Fruit fly (Drosophila melanogaster): ENCODE results near the gene CG32040.

Gene CG32040

DNA sequence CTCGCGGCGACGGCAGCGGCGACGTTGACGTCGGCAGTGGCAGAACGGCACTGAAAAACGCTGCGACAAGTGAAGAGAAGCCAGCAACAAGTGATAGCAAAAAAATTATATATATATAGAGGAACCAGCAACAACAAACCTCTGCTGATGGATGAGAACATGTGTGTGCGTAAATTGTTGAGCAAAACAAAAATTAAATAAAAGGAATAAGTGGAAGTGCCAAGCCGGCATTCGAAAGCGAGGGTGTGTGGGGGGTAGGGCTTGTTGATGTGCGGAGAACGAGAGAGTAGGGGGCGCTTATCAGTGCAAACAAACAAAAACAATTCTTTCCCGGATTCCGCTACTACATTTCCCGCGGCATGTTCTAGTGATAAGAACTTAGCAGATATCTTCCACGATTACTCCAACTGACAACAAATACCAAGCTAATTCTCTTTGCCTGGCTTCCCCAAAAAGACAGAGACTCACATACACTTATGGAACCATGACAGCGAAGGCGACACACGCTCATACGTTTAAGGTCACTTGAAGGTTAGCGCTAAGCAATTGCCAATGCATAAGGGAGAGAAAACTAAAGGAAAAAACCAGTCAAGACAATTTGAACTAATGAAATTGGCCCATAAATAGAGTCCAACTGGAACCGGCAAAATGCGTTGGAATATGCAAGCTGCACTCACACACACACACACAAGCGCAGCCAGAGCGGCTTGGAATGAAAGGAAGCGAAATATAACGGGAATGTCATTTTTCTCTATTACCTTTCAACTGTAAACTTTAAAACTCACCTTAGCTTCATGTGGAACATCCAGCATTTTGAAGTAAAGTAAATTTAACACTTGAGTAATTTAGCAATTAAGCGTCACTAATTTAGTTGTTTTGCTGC is 4.2 kb downstream of the CG32040 start:
- TF ChIP-seq tj (GFP tag; optimal IDR thresholded peaks at IDR 0.05), result peak; percentile 76
- no peak for TF ChIP-seq CG11617 (GFP tag; optimal IDR thresholded peaks at IDR 0.05)
- TF ChIP-seq CG12768 (GFP tag; optimal IDR thresholded peaks at IDR 0.05), result no peak
- TF ChIP-seq CG1620 (GFP tag; optimal IDR thresholded peaks at IDR 0.05), result no peak
- TF ChIP-seq ovo (GFP tag; optimal IDR thresholded peaks at IDR 0.05), result peak; percentile 92
- no peak for TF ChIP-seq Hr96 (GFP tag; optimal IDR thresholded peaks at IDR 0.05)
- peak; percentile 65 for TF ChIP-seq pad (GFP tag; optimal IDR thresholded peaks at IDR 0.05)
- TF ChIP-seq cnc (optimal IDR thresholded peaks at IDR 0.05), result no peak
- TF ChIP-seq Crg-1 (GFP tag; optimal IDR thresholded peaks at IDR 0.05), result no peak
- no peak for TF ChIP-seq CG5204 (GFP tag; optimal IDR thresholded peaks at IDR 0.05)
- TF ChIP-seq cic (GFP tag; optimal IDR thresholded peaks at IDR 0.05), result peak; percentile 99
- no peak for TF ChIP-seq bab1 (GFP tag; optimal IDR thresholded peaks at IDR 0.05)
- TF ChIP-seq Mnt (GFP tag; optimal IDR thresholded peaks at IDR 0.05), result peak; percentile 76

DNA sequence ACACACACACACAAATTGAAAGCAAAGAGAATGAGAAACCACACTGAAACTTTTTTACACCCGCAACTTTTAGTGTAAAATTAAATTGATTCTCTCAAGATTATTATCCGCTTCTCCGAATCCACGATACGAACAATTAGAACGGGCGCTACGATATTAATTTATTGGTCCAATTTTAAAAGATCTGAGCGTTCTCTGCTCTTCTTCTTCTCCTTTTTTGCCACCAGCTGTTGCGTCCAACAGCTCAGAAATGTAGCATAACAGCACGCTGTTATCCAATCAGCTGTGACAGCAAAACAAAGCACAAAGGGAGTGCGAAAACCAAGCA is 4.8 kb downstream of the CG32040 start, which contains the start of the genes UGP and Svip:
UGP (minus strand) TSS at position 223 of the 328 bp plus-strand sequence.
Svip (plus strand) TSS at position 287 of the 328 bp plus-strand sequence.
- no peak for TF ChIP-seq ovo (GFP tag; optimal IDR thresholded peaks at IDR 0.05)
- TF ChIP-seq Crg-1 (GFP tag; optimal IDR thresholded peaks at IDR 0.05), result no peak
- no peak for TF ChIP-seq CG33017 (tag; optimal IDR thresholded peaks at IDR 0.05)
- no peak for TF ChIP-seq pad (GFP tag; optimal IDR thresholded peaks at IDR 0.05)
- TF ChIP-seq CG5204 (GFP tag; optimal IDR thresholded peaks at IDR 0.05), result no peak
- no peak for TF ChIP-seq cnc (optimal IDR thresholded peaks at IDR 0.05)
- no peak for TF ChIP-seq Hr96 (GFP tag; optimal IDR thresholded peaks at IDR 0.05)
- peak; percentile 14 for TF ChIP-seq CG7045 (GFP tag; optimal IDR thresholded peaks at IDR 0.05)
- TF ChIP-seq Mnt (GFP tag; optimal IDR thresholded peaks at IDR 0.05), result peak; percentile 49
- peak; percentile 30 for TF ChIP-seq tj (GFP tag; optimal IDR thresholded peaks at IDR 0.05)
- TF ChIP-seq Clk (GFP tag; optimal IDR thresholded peaks at IDR 0.05), result no peak
- peak; percentile 63 for TF ChIP-seq CG14711 (tag; optimal IDR thresholded peaks at IDR 0.05)
- peak; percentile 65 for TF ChIP-seq bab1 (GFP tag; optimal IDR thresholded peaks at IDR 0.05)
- no peak for TF ChIP-seq CG1620 (GFP tag; optimal IDR thresholded peaks at IDR 0.05)
- no peak for TF ChIP-seq CG12768 (GFP tag; optimal IDR thresholded peaks at IDR 0.05)
- TF ChIP-seq kay (GFP tag; ENCODE audit: borderline replicate concordance), result peak; percentile 76
- peak; percentile 26 for TF ChIP-seq CG11617 (GFP tag; optimal IDR thresholded peaks at IDR 0.05)
- TF ChIP-seq toe (GFP tag; optimal IDR thresholded peaks at IDR 0.05), result no peak
- TF ChIP-seq cic (GFP tag; optimal IDR thresholded peaks at IDR 0.05), result no peak
- peak; percentile 38 for TF ChIP-seq CG7101 (tag; optimal IDR thresholded peaks at IDR 0.05)

DNA sequence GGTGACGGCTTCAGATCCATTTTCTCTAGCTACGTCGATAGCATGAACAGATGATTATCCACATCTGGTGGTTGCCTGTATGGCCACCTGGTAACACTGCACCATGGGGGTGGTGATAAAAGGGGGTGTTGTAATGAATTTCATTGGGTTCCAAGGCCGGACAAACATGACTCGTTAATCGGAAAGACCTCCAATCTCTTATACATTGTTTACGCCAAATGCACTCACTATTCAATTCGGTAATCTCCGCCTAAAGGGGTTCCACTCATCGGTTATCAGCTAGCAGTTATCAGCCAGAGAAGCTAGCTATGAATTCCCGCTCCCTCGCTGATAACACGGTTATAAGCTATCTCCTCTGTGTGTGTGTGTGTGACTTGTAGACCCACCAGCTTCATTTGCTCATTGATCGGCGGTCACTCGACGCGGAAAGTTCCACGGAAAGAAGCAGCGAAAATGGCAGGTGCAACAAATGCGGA is 6.4 kb downstream of the CG32040 start, which contains the start of gene Pdxk:
Pdxk (plus strand) TSS at position 100 of the 476 bp plus-strand sequence.
- peak; percentile 1 for TF ChIP-seq CG7045 (GFP tag; optimal IDR thresholded peaks at IDR 0.05)
- TF ChIP-seq cnc (optimal IDR thresholded peaks at IDR 0.05), result peak in 1 of 2 experiments; percentile 3
- no peak for TF ChIP-seq kay (GFP tag; ENCODE audit: borderline replicate concordance)
- TF ChIP-seq Clk (GFP tag; optimal IDR thresholded peaks at IDR 0.05), result no peak
- TF ChIP-seq Hr96 (GFP tag; optimal IDR thresholded peaks at IDR 0.05), result no peak
- TF ChIP-seq CG1620 (GFP tag; optimal IDR thresholded peaks at IDR 0.05), result no peak
- TF ChIP-seq CG14711 (tag; optimal IDR thresholded peaks at IDR 0.05), result peak; percentile 23
- peak; percentile 35 for TF ChIP-seq tj (GFP tag; optimal IDR thresholded peaks at IDR 0.05)
- TF ChIP-seq toe (GFP tag; optimal IDR thresholded peaks at IDR 0.05), result peak; percentile 46
- peak; percentile 69 for TF ChIP-seq CG33017 (tag; optimal IDR thresholded peaks at IDR 0.05)
- peak; percentile 50 for TF ChIP-seq pad (GFP tag; optimal IDR thresholded peaks at IDR 0.05)
- peak; percentile 94 for TF ChIP-seq cic (GFP tag; optimal IDR thresholded peaks at IDR 0.05)
- TF ChIP-seq Crg-1 (GFP tag; optimal IDR thresholded peaks at IDR 0.05), result no peak
- peak; percentile 49 for TF ChIP-seq CG7101 (tag; optimal IDR thresholded peaks at IDR 0.05)
- peak; percentile 51 for TF ChIP-seq CG11617 (GFP tag; optimal IDR thresholded peaks at IDR 0.05)
- TF ChIP-seq ovo (GFP tag; optimal IDR thresholded peaks at IDR 0.05), result peak; percentile 21
- peak; percentile 41 for TF ChIP-seq Mnt (GFP tag; optimal IDR thresholded peaks at IDR 0.05)
- TF ChIP-seq bab1 (GFP tag; optimal IDR thresholded peaks at IDR 0.05), result peak; percentile 39
- TF ChIP-seq CG5204 (GFP tag; optimal IDR thresholded peaks at IDR 0.05), result no peak
- peak; percentile 18 for TF ChIP-seq CG12768 (GFP tag; optimal IDR thresholded peaks at IDR 0.05)

DNA sequence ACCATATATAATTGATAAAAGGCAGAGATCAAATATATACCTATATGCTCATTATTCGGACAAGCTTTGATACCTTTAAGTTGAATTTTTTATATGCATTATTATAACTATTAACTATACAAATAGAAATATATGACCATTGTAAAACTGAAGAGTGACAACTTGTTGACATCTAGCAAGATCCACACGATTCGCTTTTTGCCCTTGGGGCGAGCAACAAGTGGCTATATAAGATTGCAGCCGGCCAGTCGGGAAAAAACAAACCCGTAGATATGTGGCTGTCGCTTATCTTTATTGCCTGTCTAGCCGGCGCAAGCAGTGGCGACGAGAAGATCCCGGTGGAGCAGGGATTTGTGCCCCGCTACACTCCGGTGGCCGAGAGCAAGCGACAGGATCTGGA is 8.1 kb downstream of the CG32040 start, which contains the start of gene CG34456:
CG34456 (plus strand) TSS at position 215 of the 400 bp plus-strand sequence.
- TF ChIP-seq CG12768 (GFP tag; optimal IDR thresholded peaks at IDR 0.05) (peak; percentile 60), CG33017 (tag; optimal IDR thresholded peaks at IDR 0.05) (peak; percentile 79), CG7101 (tag; optimal IDR thresholded peaks at IDR 0.05) (peak; percentile 42), CG1620 (GFP tag; optimal IDR thresholded peaks at IDR 0.05) (no peak), pad (GFP tag; optimal IDR thresholded peaks at IDR 0.05) (no peak), kay (GFP tag; ENCODE audit: borderline replicate concordance) (peak; percentile 94), Mnt (GFP tag; optimal IDR thresholded peaks at IDR 0.05) (no peak), CG14711 (tag; optimal IDR thresholded peaks at IDR 0.05) (no peak), Crg-1 (GFP tag; optimal IDR thresholded peaks at IDR 0.05) (no peak), ovo (GFP tag; optimal IDR thresholded peaks at IDR 0.05) (no peak), CG7045 (GFP tag; optimal IDR thresholded peaks at IDR 0.05) (peak; percentile 55), CG5204 (GFP tag; optimal IDR thresholded peaks at IDR 0.05) (no peak), Clk (GFP tag; optimal IDR thresholded peaks at IDR 0.05) (no peak), CG11617 (GFP tag; optimal IDR thresholded peaks at IDR 0.05) (peak; percentile 30), bab1 (GFP tag; optimal IDR thresholded peaks at IDR 0.05) (no peak), cic (GFP tag; optimal IDR thresholded peaks at IDR 0.05) (peak; percentile 88), Hr96 (GFP tag; optimal IDR thresholded peaks at IDR 0.05) (no peak)

DNA sequence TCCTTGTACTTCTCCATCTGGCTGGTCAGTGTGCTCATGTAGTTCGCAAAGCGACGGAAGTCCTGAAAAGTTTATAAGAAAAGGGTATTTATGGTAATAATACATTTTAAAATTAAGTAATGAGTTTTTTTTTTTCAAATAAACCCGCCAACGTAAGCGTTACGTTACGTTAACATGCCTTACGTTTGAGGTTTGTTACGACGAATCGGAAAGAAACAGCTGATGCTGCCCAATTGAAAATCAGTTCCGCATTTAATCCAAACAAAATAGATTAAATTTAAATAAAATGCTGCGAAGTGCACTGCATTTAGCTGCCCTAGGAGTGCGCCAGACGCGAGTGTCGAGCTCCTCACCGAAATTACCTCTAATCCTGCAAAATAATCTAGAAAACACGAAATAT is 10.3 kb downstream of the CG32040 start, which contains the start of gene mRRF1:
mRRF1 (plus strand) TSS at position 220 of the 400 bp plus-strand sequence.
- TF ChIP-seq Hr96 (GFP tag; optimal IDR thresholded peaks at IDR 0.05) (no peak), tj (GFP tag; optimal IDR thresholded peaks at IDR 0.05) (peak; percentile 38), cic (GFP tag; optimal IDR thresholded peaks at IDR 0.05) (no peak), CG5204 (GFP tag; optimal IDR thresholded peaks at IDR 0.05) (no peak), bab1 (GFP tag; optimal IDR thresholded peaks at IDR 0.05) (peak; percentile 7), Mnt (GFP tag; optimal IDR thresholded peaks at IDR 0.05) (no peak), kay (GFP tag; ENCODE audit: borderline replicate concordance) (peak; percentile 27)

Data from whole organism, adult.